Worm (Caenorhabditis elegans) whole organism, young adult: ENCODE measurements around the gene nspg-1.

Experiments
- B0336.3 ChIP-seq: fragments of 200-800 bp; sonication (Bioruptor generic); IDR thresholded peaks from 2 replicates; pipeline ENCODE4 v1.3.6; 2022; ENCODE audit warnings: missing genetic modification characterization, missing compliant biosample characterization
- F10E7.11 ChIP-seq: sonication (generic microtip); optimal IDR thresholded peaks from 2 replicates; lab custom pipeline; 2017; ENCODE audit warnings: mild to moderate bottlenecking, missing genetic modification characterization, moderate library complexity, missing compliant biosample characterization
- F49E8.2 ChIP-seq: sonication (generic microtip); optimal IDR thresholded peaks from 3 replicates; lab custom pipeline; 2017; ENCODE audit warnings: missing genetic modification characterization, mild to moderate bottlenecking, missing compliant biosample characterization, antibody characterized with exemption, moderate library complexity; ENCODE audit not compliant: insufficient read depth
- K12H6.12 ChIP-seq: fragments of 200-800 bp; sonication (Bioruptor generic); optimal IDR thresholded peaks from 2 replicates; lab custom pipeline; 2018; ENCODE audit warnings: mild to moderate bottlenecking, missing genetic modification characterization, missing compliant biosample characterization
- akir-1 ChIP-seq: fragments of 200-800 bp; sonication (Bioruptor generic); optimal IDR thresholded peaks from 2 replicates; lab custom pipeline; 2018; ENCODE audit warnings: mild to moderate bottlenecking, missing genetic modification characterization, moderate library complexity, missing compliant biosample characterization
- ama-1 ChIP-seq, 3 experiments: fragments of 150-350 bp in 1 of 3; sonication (generic microtip) in 2 of 3; optimal IDR thresholded peaks; 2 replicates each; lab custom pipeline; 2014 to 2018; ENCODE audit warnings: missing biosample characterization in 2 of 3, missing genetic modification characterization in 2 of 3, missing genetic modification reagents in 2 of 3
- dpff-1 ChIP-seq: sonication (generic microtip); optimal IDR thresholded peaks from 2 replicates; lab custom pipeline; 2017; ENCODE audit warnings: mild to moderate bottlenecking, missing genetic modification characterization, missing compliant biosample characterization
- efl-1 ChIP-seq: fragments of 150-350 bp; optimal IDR thresholded peaks from 2 replicates; lab custom pipeline; 2014; ENCODE audit warnings: missing biosample characterization, missing genetic modification reagents, missing genetic modification characterization
- snpc-4 ChIP-seq, 5 experiments: fragments of 150-350 bp in 1 of 5; sonication (generic microtip) in 4 of 5; optimal IDR thresholded peaks; 2 replicates each; lab custom pipeline; 2014 to 2018; ENCODE audit warnings: missing genetic modification characterization in 5 of 5, missing biosample characterization in 3 of 5, antibody characterized with exemption in 2 of 5, mild to moderate bottlenecking in 2 of 5, missing compliant biosample characterization in 2 of 5, missing genotype in 2 of 5, moderate library complexity in 2 of 5, missing genetic modification reagents in 1 of 5
- ztf-22 ChIP-seq: fragments of 200-800 bp; sonication (Bioruptor generic); optimal IDR thresholded peaks from 2 replicates; lab custom pipeline; 2018; ENCODE audit warnings: mild to moderate bottlenecking, missing genetic modification characterization, moderate library complexity, missing compliant biosample characterization

ce11 chrV:12819792-12820453, 48.0 kb downstream of the nspg-1 start, which contains the start of the genes ZC443.4 and ugt-18:
- TF ChIP-seq snpc-4 (GFP tag; optimal IDR thresholded peaks at IDR 0.05; lab: Kevin White, UChicago) (no peak), snpc-4 (tag; optimal IDR thresholded peaks at IDR 0.05; lab: Kevin White, UChicago) (no peak), B0336.3 (GFP tag; lab: Robert Waterston, UW) (no peak), ama-1 (optimal IDR thresholded peaks at IDR 0.05; lab: Kevin White, UChicago) (no peak), ama-1 (GFP tag; optimal IDR thresholded peaks at IDR 0.05; lab: Kevin White, UChicago) (no peak), dpff-1 (no peak), efl-1 (GFP tag; lab: Kevin White, UChicago) (no peak), K12H6.12 (tag; lab: Kevin White, UChicago) (no peak), F49E8.2 (tag; lab: Kevin White, UChicago) (no peak), F10E7.11 (tag; lab: Kevin White, UChicago) (no peak), ztf-22 (GFP tag; lab: Kevin White, UChicago) (no peak), akir-1 (no peak)
